Worm (Caenorhabditis elegans) whole organism, early embryonic: ENCODE measurements around the gene spp-24.

Source experiments
- ama-1 ChIP-seq: fragments of 150-350 bp; optimal IDR thresholded peaks from 2 replicates; lab custom pipeline; 2014
- ceh-36 ChIP-seq: sonication (generic microtip); optimal IDR thresholded peaks from 2 replicates; lab custom pipeline; 2016; ENCODE audit warnings: missing genetic modification characterization, inconsistent platforms, missing compliant biosample characterization
- ets-7 ChIP-seq: sonication (generic microtip); optimal IDR thresholded peaks from 2 replicates; lab custom pipeline; 2016; ENCODE audit warnings: missing genotype, missing genetic modification characterization, missing compliant biosample characterization
- hmg-4 ChIP-seq: fragments of 200-800 bp; sonication (Bioruptor generic); optimal IDR thresholded peaks from 2 replicates; lab custom pipeline; 2018; ENCODE audit warnings: mild to moderate bottlenecking, missing genetic modification characterization, missing compliant biosample characterization
- hnd-1 ChIP-seq: sonication (generic microtip); optimal IDR thresholded peaks from 2 replicates; lab custom pipeline; 2016; ENCODE audit warnings: missing genetic modification characterization, missing compliant biosample characterization
- pes-1 ChIP-seq: fragments of 200-800 bp; sonication (Bioruptor generic); IDR thresholded peaks from 2 replicates; pipeline ENCODE4 v1.3.6; 2022; ENCODE audit warnings: missing genetic modification reagents, missing genetic modification characterization, missing compliant biosample characterization
- tbx-11 ChIP-seq: fragments of 200-800 bp; sonication (Bioruptor generic); IDR thresholded peaks from 2 replicates; pipeline ENCODE4 v1.3.6; 2022; ENCODE audit warnings: missing genetic modification characterization, missing compliant biosample characterization
- tra-4 ChIP-seq: sonication (generic microtip); optimal IDR thresholded peaks from 2 replicates; lab custom pipeline; 2017; ENCODE audit warnings: missing genetic modification characterization, missing compliant biosample characterization

DNA sequence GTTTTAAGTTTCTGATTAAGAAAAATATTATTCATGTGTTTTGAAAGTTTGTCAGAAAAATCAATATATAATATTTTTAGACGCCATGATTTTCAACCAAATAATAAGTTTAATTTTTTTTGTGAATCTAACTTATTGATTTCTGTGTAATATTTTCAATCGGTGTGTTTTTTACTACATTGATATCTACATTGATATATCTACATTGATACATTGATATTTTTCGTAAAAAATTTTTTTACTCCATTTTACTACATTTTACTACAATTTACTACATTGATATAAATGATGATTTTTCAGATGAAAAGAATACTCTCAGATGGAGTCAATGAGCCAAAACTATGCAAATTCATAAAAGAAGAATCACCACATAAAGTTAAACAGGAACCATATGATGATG is 20.1 kb downstream of the spp-24 start, which contains the start of gene gmeb-1:
- no peak for TF ChIP-seq tbx-11 (GFP tag; lab: Robert Waterston, UW)
- no peak for TF ChIP-seq ama-1 (lab: Kevin White, UChicago)
- no peak for TF ChIP-seq pes-1 (GFP tag; lab: Robert Waterston, UW)
- TF ChIP-seq ets-7 (tag; lab: Kevin White, UChicago) = no peak
- TF ChIP-seq hmg-4 = no peak
- TF ChIP-seq ceh-36 = no peak
- no peak for TF ChIP-seq tra-4 (tag; lab: Kevin White, UChicago)
- no peak for TF ChIP-seq hnd-1 (tag; lab: Kevin White, UChicago)
